Fruit fly (Drosophila melanogaster): ENCODE results near the gene Mur89F.
A peak's percentile ranks its signal among the peaks of the same experiment; 100 is the strongest.

Gene Mur89F

dm6 chr3R:17122796-17123504 is 79.0 kb downstream of the Mur89F start:
- TF ChIP-seq CG31441 (GFP tag; IDR thresholded peaks at IDR 0.05), result 0 out of 2 replicates have a peak, but pooled peaks have one; percentile 37
- peak; percentile 14 for TF ChIP-seq CG2678 (tag; optimal IDR thresholded peaks at IDR 0.05)
- 0 out of 3 replicates have a peak, but pooled peaks have one; percentile 10 for TF ChIP-seq dysf (GFP tag; IDR thresholded peaks at IDR 0.05)
- TF ChIP-seq CG11093 (GFP tag; IDR thresholded peaks at IDR 0.05), result no peak
- TF ChIP-seq bowl (GFP tag; IDR thresholded peaks at IDR 0.05), result no peak
- peak; percentile 91 for TF ChIP-seq crol (GFP tag; IDR thresholded peaks at IDR 0.05)
- no peak for TF ChIP-seq CG17186 (GFP tag; optimal IDR thresholded peaks at IDR 0.05)
- TF ChIP-seq Adf1 (GFP tag; IDR thresholded peaks at IDR 0.05), result peak; percentile 73
- 0 out of 3 replicates have a peak, but pooled peaks have one; percentile 14 for TF ChIP-seq CG17361 (GFP tag; IDR thresholded peaks at IDR 0.05)
- TF ChIP-seq sd (tag; optimal IDR thresholded peaks at IDR 0.05), result no peak
- TF ChIP-seq CG8281 (tag; optimal IDR thresholded peaks at IDR 0.05), result peak; percentile 95
- TF ChIP-seq CG6175 (GFP tag; IDR thresholded peaks at IDR 0.05), result peak; percentile 87
- no peak for TF ChIP-seq Kr (GFP tag; optimal IDR thresholded peaks at IDR 0.05)
- TF ChIP-seq CG15696 (tag; optimal IDR thresholded peaks at IDR 0.05), result no peak
- peak; percentile 5 for TF ChIP-seq sens (GFP tag)
- TF ChIP-seq E2f2 (GFP tag; IDR thresholded peaks at IDR 0.05), result no peak
- TF ChIP-seq chinmo (GFP tag; IDR thresholded peaks at IDR 0.05; ENCODE audit: partially characterized antibody), result peak; percentile 88; the same call in 3 of the 4 replicates
- TF ChIP-seq gem (tag; optimal IDR thresholded peaks at IDR 0.05), result peak; percentile 31
- no peak for TF ChIP-seq pnt (GFP tag; optimal IDR thresholded peaks at IDR 0.05)
- TF ChIP-seq Awh (GFP tag; IDR thresholded peaks at IDR 0.05), result no peak
- TF ChIP-seq CG10209 (GFP tag; optimal IDR thresholded peaks at IDR 0.05), result no peak
- TF ChIP-seq Hr51 (GFP tag; optimal IDR thresholded peaks at IDR 0.05), result peak in 1 of 2 experiments; percentile 40
- peak; percentile 18 for TF ChIP-seq Sox102F (GFP tag; optimal IDR thresholded peaks at IDR 0.05)
- no peak for TF ChIP-seq Bgb (GFP tag; IDR thresholded peaks at IDR 0.05; ENCODE audit: partially characterized antibody)
- no peak for TF ChIP-seq Neu2 (GFP tag; optimal IDR thresholded peaks at IDR 0.05; ENCODE audit: borderline replicate concordance)
- TF ChIP-seq Dbx (GFP tag; IDR thresholded peaks at IDR 0.05), result no peak
- TF ChIP-seq CG7839 (tag; optimal IDR thresholded peaks at IDR 0.05), result peak; percentile 7
- no peak for TF ChIP-seq CG32532 (GFP tag; IDR thresholded peaks at IDR 0.05)
- peak; percentile 27 for TF ChIP-seq dmrt99B (tag; optimal IDR thresholded peaks at IDR 0.05)
- TF ChIP-seq CG7987 (GFP tag; optimal IDR thresholded peaks at IDR 0.05), result no peak
- no peak for TF ChIP-seq aop (GFP tag; IDR thresholded peaks at IDR 0.05)
- no peak for TF ChIP-seq CG15601 (tag; optimal IDR thresholded peaks at IDR 0.05)
- TF ChIP-seq CG2116 (GFP tag; optimal IDR thresholded peaks at IDR 0.05), result no peak
- no peak for TF ChIP-seq wor (GFP tag; IDR thresholded peaks at IDR 0.05)
- no peak for TF ChIP-seq luna (GFP tag; optimal IDR thresholded peaks at IDR 0.05)
- TF ChIP-seq Sry-β (GFP tag; optimal IDR thresholded peaks at IDR 0.05), result no peak
- no peak for TF ChIP-seq CG10565 (GFP tag; optimal IDR thresholded peaks at IDR 0.05)
- TF ChIP-seq rib (GFP tag; IDR thresholded peaks at IDR 0.05), result peak; percentile 24; the same call in 1 of the 2 replicates
- TF ChIP-seq exex (tag; optimal IDR thresholded peaks at IDR 0.05), result no peak

dm6 chr3R:17121277-17121676 is 80.7 kb downstream of the Mur89F start, which contains the start of gene CG42779:
CG42779 (plus strand) TSS chr3R:17121577.
- TF ChIP-seq lab (GFP tag; optimal IDR thresholded peaks at IDR 0.05) (peak; percentile 14), sug (tag; optimal IDR thresholded peaks at IDR 0.05) (no peak)
